Comparison of ENCODE assay signal across 4 worm cellular contexts in genomic region chrX:15027566-15027965, ce11.
TF ChIP-seq lines count a peak whose summit lies in the region.

No protein-coding gene starts in this region.

TF ChIP-seq in whole organism, L1 larva, 84 proteins besides CTCF, POLR2A, EP300 and RAD21:
- TF ChIP-seq lin-14 (GFP tag; optimal IDR thresholded peaks at IDR 0.05; lab: Kevin White, UChicago) (peak; percentile 31), nhr-47 (tag; optimal IDR thresholded peaks at IDR 0.05; lab: Kevin White, UChicago) (no peak)

TF ChIP-seq in whole organism, L2 larva, 48 proteins besides CTCF, POLR2A, EP300 and RAD21:
- peak; percentile 4 for TF ChIP-seq egl-27 (tag; optimal IDR thresholded peaks at IDR 0.05; lab: Kevin White, UChicago)
- TF ChIP-seq lsy-2 (tag; optimal IDR thresholded peaks at IDR 0.05; lab: Kevin White, UChicago): peak in 1 of 2 experiments; percentile 3
- peak; percentile 77 for TF ChIP-seq unc-55 (GFP tag; optimal IDR thresholded peaks at IDR 0.05; lab: Kevin White, UChicago)
- TF ChIP-seq nhr-6 (tag; optimal IDR thresholded peaks at IDR 0.05; lab: Kevin White, UChicago): no peak
- peak; percentile 68 for TF ChIP-seq mab-5 (tag; optimal IDR thresholded peaks at IDR 0.05; lab: Kevin White, UChicago)

TF ChIP-seq in whole organism, L3 larva, 47 proteins besides CTCF, POLR2A, EP300 and RAD21:
- TF ChIP-seq lin-39 (tag; optimal IDR thresholded peaks at IDR 0.05; lab: Kevin White, UChicago) (peak; percentile 88), snpc-4 (tag; optimal IDR thresholded peaks at IDR 0.05; lab: Kevin White, UChicago) (no peak), nhr-76 (tag; optimal IDR thresholded peaks at IDR 0.05; lab: Kevin White, UChicago) (no peak), nhr-77 (tag; optimal IDR thresholded peaks at IDR 0.05; lab: Kevin White, UChicago) (no peak), elt-1 (tag; optimal IDR thresholded peaks at IDR 0.05; lab: Kevin White, UChicago) (peak; percentile 45)

TF ChIP-seq in whole organism, L4 larva, 104 proteins besides CTCF, POLR2A, EP300 and RAD21:
- TF ChIP-seq aha-1 (tag; lab: Kevin White, UChicago): peak; percentile 50
- no peak for TF ChIP-seq ztf-7 (tag; optimal IDR thresholded peaks at IDR 0.05; lab: Kevin White, UChicago)
- TF ChIP-seq unc-62 (GFP tag; optimal IDR thresholded peaks at IDR 0.05 in 1 of 2; lab: Kevin White, UChicago): peak in 1 of 2 experiments; percentile 93
- no peak for TF ChIP-seq unc-62 (tag; optimal IDR thresholded peaks at IDR 0.05; lab: Kevin White, UChicago)
- TF ChIP-seq mep-1 (tag; optimal IDR thresholded peaks at IDR 0.05; lab: Kevin White, UChicago): peak; percentile 16
- no peak for TF ChIP-seq ces-1 (GFP tag; optimal IDR thresholded peaks at IDR 0.05; lab: Kevin White, UChicago)
- peak in 1 of 2 experiments; percentile 26 for TF ChIP-seq lsy-2 (tag; optimal IDR thresholded peaks at IDR 0.05; lab: Kevin White, UChicago)
- peak; percentile 56; the same call in 1 of the 2 replicates for TF ChIP-seq ceh-20 (GFP tag; IDR thresholded peaks at IDR 0.05; lab: Robert Waterston, UW)

Comparison
In these comparisons a context has a peak if more than half of its experiments do, and no peak if none do; other contexts are left out.
1. Of the 29 proteins assayed by ChIP-seq in both whole organism, L4 larva and whole organism, L1 larva: peak only in whole organism, L4 larva: aha-1 and mep-1; only in whole organism, L1 larva: none; in both: none; in neither: 25; mixed calls (peak in some experiments, not most) for 2.